Worm (Caenorhabditis elegans) whole organism, midembryonic: Measurements from ENCODE around the gene ZC84.1.

Source experiments
- T22C8.4 ChIP-seq: fragments of 200-800 bp; sonication (Bioruptor generic); IDR thresholded peaks from 2 replicates; pipeline ENCODE4 v1.3.6; 2022; ENCODE audit warnings: missing genetic modification characterization, missing compliant biosample characterization
- cog-1 ChIP-seq: sonication (generic microtip); optimal IDR thresholded peaks from 2 replicates; lab custom pipeline; 2016; ENCODE audit warnings: missing genetic modification characterization, missing compliant biosample characterization
- flt-1 ChIP-seq: fragments of 200-800 bp; sonication (Bioruptor generic); IDR thresholded peaks from 2 replicates; pipeline ENCODE4 v1.3.6; 2022; ENCODE audit warnings: missing genetic modification characterization, missing compliant biosample characterization
- klf-2 ChIP-seq: fragments of 200-800 bp; sonication (Bioruptor generic); conservative IDR thresholded peaks from 2 replicates; pipeline ENCODE4 v1.3.6; 2022; ENCODE audit warnings: missing genetic modification reagents, missing genetic modification characterization, missing compliant biosample characterization
- med-1 ChIP-seq: sonication (generic microtip); optimal IDR thresholded peaks from 2 replicates; lab custom pipeline; 2017; ENCODE audit warnings: missing genetic modification characterization, mild to moderate bottlenecking, missing compliant biosample characterization, antibody characterized with exemption, missing genetic modification reagents; ENCODE audit not compliant: insufficient read depth
- ref-1 ChIP-seq: fragments of 200-800 bp; sonication (Bioruptor generic); conservative IDR thresholded peaks from 2 replicates; pipeline ENCODE4 v1.3.6; 2022; ENCODE audit warnings: missing genetic modification reagents, missing genetic modification characterization, missing compliant biosample characterization
- tab-1 ChIP-seq: fragments of 200-800 bp; sonication (Bioruptor generic); IDR thresholded peaks from 2 replicates; pipeline ENCODE4 v1.3.6; 2022; ENCODE audit warnings: missing genetic modification characterization, missing compliant biosample characterization
- ztf-23 ChIP-seq: fragments of 200-800 bp; sonication (Bioruptor generic); IDR thresholded peaks from 2 replicates; pipeline ENCODE4 v1.3.6; 2022; ENCODE audit warnings: missing genetic modification reagents, missing genetic modification characterization, missing compliant biosample characterization
- ztf-29 ChIP-seq: fragments of 200-800 bp; sonication (Bioruptor generic); IDR thresholded peaks from 2 replicates; pipeline ENCODE4 v1.3.6; 2022; ENCODE audit warnings: missing genetic modification reagents, missing genetic modification characterization, missing compliant biosample characterization

Gene ZC84.1

ce11 chrIII:9228722-9229121 is 22.6 kb upstream of the ZC84.1 start, which contains the start of gene rnr-1:
Gene rnr-1, minus strand, starts transcription at chrIII:9228798.
- TF ChIP-seq ref-1 (GFP tag; lab: Robert Waterston, UW) (no peak), flt-1 (GFP tag; lab: Robert Waterston, UW) (no peak), ztf-29 (GFP tag; lab: Robert Waterston, UW) (no peak), T22C8.4 (GFP tag; lab: Robert Waterston, UW) (no peak), cog-1 (tag; lab: Kevin White, UChicago) (no peak), med-1 (GFP tag; lab: Kevin White, UChicago) (no peak), klf-2 (GFP tag; lab: Robert Waterston, UW) (no peak), tab-1 (no peak), ztf-23 (GFP tag; lab: Robert Waterston, UW) (no peak)

DNA sequence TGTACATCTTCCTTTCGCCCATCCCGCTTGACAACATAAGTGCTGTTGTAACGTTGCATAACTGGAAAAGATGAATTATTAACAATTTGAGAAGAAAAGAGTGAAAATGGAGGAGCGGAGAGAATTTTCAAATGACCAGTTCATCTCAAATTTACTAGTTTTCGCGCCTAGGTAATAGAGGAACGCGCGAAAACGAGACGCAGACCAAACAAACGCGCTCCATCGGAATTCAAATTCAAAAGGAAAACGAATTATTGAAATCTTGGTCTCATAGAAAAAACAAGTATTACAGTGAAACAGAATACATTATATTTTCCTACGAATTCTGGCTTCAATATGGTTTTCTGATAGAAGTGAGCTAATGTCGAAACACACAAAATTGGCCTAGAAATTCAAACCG is 22.1 kb upstream of the ZC84.1 start:
- no peak for TF ChIP-seq klf-2 (GFP tag; lab: Robert Waterston, UW)
- no peak for TF ChIP-seq ref-1 (GFP tag; lab: Robert Waterston, UW)
- no peak for TF ChIP-seq cog-1 (tag; lab: Kevin White, UChicago)

DNA sequence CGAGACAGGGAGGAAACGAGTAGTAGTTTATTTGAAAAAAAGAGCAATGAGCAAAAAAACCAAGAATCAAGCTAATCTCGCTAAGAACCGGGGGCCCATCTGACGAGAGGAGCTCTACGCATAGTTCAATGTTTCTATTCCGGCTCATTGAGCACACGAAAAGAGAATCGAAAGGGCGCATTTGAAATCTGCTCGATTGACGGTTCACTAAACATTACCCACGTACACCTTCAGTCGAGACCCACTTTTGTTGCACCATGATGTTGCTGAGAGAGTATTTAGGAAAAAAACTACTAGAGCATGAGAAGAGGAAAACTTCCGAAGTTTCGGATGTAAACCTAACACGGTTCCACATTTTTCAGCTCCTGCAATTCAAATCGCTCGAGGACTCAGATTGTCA is 18.9 kb upstream of the ZC84.1 start:
- TF ChIP-seq T22C8.4 (GFP tag; lab: Robert Waterston, UW) (no peak), tab-1 (no peak), med-1 (GFP tag; lab: Kevin White, UChicago) (no peak), cog-1 (tag; lab: Kevin White, UChicago) (no peak)

ce11 chrIII:9215367-9215766 is 9.3 kb upstream of the ZC84.1 start, which contains the start of gene npr-29:
Gene npr-29, minus strand, starts transcription at chrIII:9215467.
- TF ChIP-seq klf-2 (GFP tag; lab: Robert Waterston, UW): no peak
- TF ChIP-seq med-1 (GFP tag; lab: Kevin White, UChicago): no peak
- TF ChIP-seq ztf-29 (GFP tag; lab: Robert Waterston, UW): no peak
- TF ChIP-seq cog-1 (tag; lab: Kevin White, UChicago): no peak
- TF ChIP-seq T22C8.4 (GFP tag; lab: Robert Waterston, UW): no peak
- no peak for TF ChIP-seq tab-1
- no peak for TF ChIP-seq ztf-23 (GFP tag; lab: Robert Waterston, UW)
- TF ChIP-seq flt-1 (GFP tag; lab: Robert Waterston, UW): no peak
- no peak for TF ChIP-seq ref-1 (GFP tag; lab: Robert Waterston, UW)

ce11 chrIII:9201977-9202376 is 4.1 kb downstream of the ZC84.1 start:
- TF ChIP-seq med-1 (GFP tag; lab: Kevin White, UChicago) (no peak), ref-1 (GFP tag; lab: Robert Waterston, UW) (no peak), T22C8.4 (GFP tag; lab: Robert Waterston, UW) (no peak), ztf-23 (GFP tag; lab: Robert Waterston, UW) (no peak), flt-1 (GFP tag; lab: Robert Waterston, UW) (no peak)

DNA sequence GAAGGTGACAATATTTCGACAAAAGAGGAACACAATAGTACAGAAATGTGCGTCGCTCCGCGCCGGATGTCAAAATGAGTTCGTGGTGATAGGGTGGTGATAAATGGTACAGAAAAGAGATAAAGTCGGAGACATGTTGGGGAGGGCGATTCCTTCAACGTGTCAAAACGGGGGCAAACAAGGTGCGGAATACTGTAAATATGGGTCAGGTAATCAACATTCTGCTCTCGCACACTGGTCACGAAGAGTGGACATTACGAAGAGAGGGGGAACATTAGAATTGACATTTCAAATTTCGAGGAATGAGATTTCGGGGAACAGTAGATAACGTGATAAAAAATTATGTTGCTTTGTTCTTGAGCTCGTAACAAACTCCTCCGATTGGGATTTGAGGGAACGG is 6.5 kb downstream of the ZC84.1 start, which contains the start of gene ZC84.6:
TSS of gene ZC84.6 (minus strand) at position 101 of the 400 bp plus-strand sequence.
- no peak for TF ChIP-seq klf-2 (GFP tag; lab: Robert Waterston, UW)
- no peak for TF ChIP-seq ref-1 (GFP tag; lab: Robert Waterston, UW)
- TF ChIP-seq T22C8.4 (GFP tag; lab: Robert Waterston, UW): no peak
- no peak for TF ChIP-seq flt-1 (GFP tag; lab: Robert Waterston, UW)

ce11 chrIII:9191091-9191490 is 15.0 kb downstream of the ZC84.1 start, which contains the start of gene cls-3:
Gene cls-3, minus strand, starts transcription at chrIII:9191109.
- no peak for TF ChIP-seq ztf-29 (GFP tag; lab: Robert Waterston, UW)
- no peak for TF ChIP-seq klf-2 (GFP tag; lab: Robert Waterston, UW)
- TF ChIP-seq ref-1 (GFP tag; lab: Robert Waterston, UW): no peak
- TF ChIP-seq med-1 (GFP tag; lab: Kevin White, UChicago): no peak
- TF ChIP-seq cog-1 (tag; lab: Kevin White, UChicago): no peak
- TF ChIP-seq tab-1: no peak

DNA sequence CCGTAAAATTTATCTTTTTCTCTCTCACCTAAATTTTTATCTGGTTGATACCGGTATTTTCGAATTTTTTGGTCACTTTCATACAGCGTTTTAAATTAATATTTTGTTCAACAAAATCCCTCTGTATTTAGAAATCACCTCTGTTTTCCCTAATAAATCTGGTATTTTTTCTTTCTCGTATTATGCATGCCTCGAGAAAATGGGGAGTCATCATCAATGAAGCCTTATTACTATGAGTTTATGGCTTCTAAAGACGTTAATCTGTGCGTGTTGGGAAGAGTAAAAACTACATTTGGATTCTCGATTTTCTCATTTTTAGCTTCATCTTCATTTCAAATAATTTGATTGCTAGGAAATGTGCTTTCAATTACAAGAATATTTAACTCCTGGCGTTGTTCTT is 20.4 kb downstream of the ZC84.1 start, which contains the start of gene ZC84.7:
TSS of gene ZC84.7 (plus strand) at position 301 of the 400 bp plus-strand sequence.
- TF ChIP-seq tab-1 (no peak), ztf-23 (GFP tag; lab: Robert Waterston, UW) (no peak), ref-1 (GFP tag; lab: Robert Waterston, UW) (no peak), flt-1 (GFP tag; lab: Robert Waterston, UW) (no peak), ztf-29 (GFP tag; lab: Robert Waterston, UW) (no peak), cog-1 (tag; lab: Kevin White, UChicago) (no peak), T22C8.4 (GFP tag; lab: Robert Waterston, UW) (no peak), klf-2 (GFP tag; lab: Robert Waterston, UW) (no peak)

DNA sequence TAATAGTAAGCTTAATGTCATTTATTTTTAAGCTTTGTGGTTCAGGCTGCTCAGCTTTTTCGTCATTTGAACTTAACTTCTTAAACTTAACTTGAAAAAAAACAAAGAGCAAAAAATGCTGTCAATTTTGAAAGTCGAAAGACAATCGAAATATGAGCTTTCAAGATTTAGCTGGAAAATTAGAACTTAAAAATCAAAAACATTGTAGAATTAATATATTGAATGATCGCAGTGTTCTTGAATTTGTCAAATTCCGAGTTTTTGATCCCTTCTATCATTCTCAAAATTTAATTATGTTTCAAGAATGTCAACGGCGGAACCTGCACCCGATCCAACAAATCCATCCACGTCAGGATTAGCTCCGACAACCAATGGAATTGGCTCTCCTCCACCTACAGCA is 24.8 kb downstream of the ZC84.1 start, which contains the start of gene tax-4:
TSS of gene tax-4 (plus strand) at position 301 of the 400 bp plus-strand sequence.
- TF ChIP-seq ref-1 (GFP tag; lab: Robert Waterston, UW): no peak
- no peak for TF ChIP-seq tab-1
- TF ChIP-seq ztf-23 (GFP tag; lab: Robert Waterston, UW): no peak
- TF ChIP-seq flt-1 (GFP tag; lab: Robert Waterston, UW): no peak
- no peak for TF ChIP-seq klf-2 (GFP tag; lab: Robert Waterston, UW)
- TF ChIP-seq med-1 (GFP tag; lab: Kevin White, UChicago): no peak
- no peak for TF ChIP-seq T22C8.4 (GFP tag; lab: Robert Waterston, UW)
- TF ChIP-seq cog-1 (tag; lab: Kevin White, UChicago): no peak
- TF ChIP-seq ztf-29 (GFP tag; lab: Robert Waterston, UW): no peak

DNA sequence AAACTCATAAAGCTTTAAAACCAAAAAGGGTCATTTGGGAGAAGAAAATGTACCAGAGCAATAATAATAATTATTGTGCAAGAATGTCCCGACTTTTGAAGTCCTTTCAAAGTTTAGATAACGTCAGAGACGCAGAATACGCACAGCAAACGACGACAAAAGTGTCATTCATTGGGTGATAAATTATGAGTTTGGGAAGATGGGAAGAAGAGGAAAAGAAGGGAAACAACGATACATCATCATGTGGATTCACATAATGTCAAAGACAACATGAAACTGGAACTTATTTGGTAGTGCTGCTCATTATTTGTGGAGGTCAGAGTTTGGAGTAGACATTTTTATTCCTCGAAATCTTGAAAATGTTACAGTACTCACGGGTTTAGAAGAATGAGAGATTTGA is 28.2 kb downstream of the ZC84.1 start:
- TF ChIP-seq ztf-23 (GFP tag; lab: Robert Waterston, UW) (no peak), flt-1 (GFP tag; lab: Robert Waterston, UW) (no peak)
